Fruit fly (Drosophila melanogaster): ENCODE measurements around the gene CG33966.

The CG33966 gene

DNA sequence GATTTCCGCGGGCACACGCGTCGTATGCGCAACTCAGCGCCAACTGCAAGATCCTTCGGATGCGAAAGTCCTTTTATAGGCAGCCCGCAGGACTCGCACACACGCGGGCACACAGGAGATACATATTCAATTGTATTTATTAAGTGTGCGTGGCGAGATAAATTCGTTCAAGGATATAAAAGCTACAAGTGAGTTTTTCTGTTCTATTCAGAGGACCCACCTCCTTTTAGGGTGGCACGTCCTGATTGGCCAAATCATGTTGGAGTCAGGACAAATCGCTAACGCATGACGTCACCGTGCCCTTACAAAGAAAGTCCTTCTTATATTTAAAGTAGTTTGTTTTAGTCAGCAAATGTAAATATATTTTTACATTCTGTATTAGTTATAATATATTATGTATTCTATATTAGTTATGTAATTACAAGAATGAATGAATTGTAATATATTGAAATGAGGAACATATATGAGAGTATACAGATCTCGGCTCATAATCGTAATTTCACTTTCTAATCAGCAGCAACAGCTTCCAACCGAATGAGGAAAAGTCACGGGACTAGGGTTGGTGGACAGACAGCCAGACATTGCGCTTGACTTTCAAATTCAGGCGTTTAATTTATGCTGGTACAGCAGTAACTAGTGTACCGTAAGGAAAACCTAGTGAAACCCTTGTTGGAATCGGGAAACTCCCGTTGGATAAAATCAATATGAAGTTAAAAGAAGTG, 40.6 kb upstream of the CG33966 start, which contains the start of gene Trhn:
Trhn (minus strand) TSS at position 51 of the 722 bp plus-strand sequence.
- TF ChIP-seq CG34406 (GFP tag; optimal IDR thresholded peaks at IDR 0.05): no peak
- TF ChIP-seq Eip78C (GFP tag): no peak
- TF ChIP-seq CG6163 (GFP tag; IDR thresholded peaks at IDR 0.05): no peak
- no peak for TF ChIP-seq cyc (GFP tag; optimal IDR thresholded peaks at IDR 0.05)
- TF ChIP-seq Sox102F (GFP tag; optimal IDR thresholded peaks at IDR 0.05): no peak
- TF ChIP-seq Eip75B (GFP tag; optimal IDR thresholded peaks at IDR 0.05): no peak
- no peak for TF ChIP-seq CG9139 (GFP tag; optimal IDR thresholded peaks at IDR 0.05)
- TF ChIP-seq OdsH (GFP tag; optimal IDR thresholded peaks at IDR 0.05): no peak
- TF ChIP-seq vri (GFP tag; optimal IDR thresholded peaks at IDR 0.05): no peak
- no peak for TF ChIP-seq net (GFP tag; optimal IDR thresholded peaks at IDR 0.05)
- no peak for TF ChIP-seq CG6808 (GFP tag; optimal IDR thresholded peaks at IDR 0.05)
- TF ChIP-seq Gug (GFP tag; IDR thresholded peaks at IDR 0.05): no peak
- no peak for TF ChIP-seq CG10631 (GFP tag; optimal IDR thresholded peaks at IDR 0.05)
- no peak for TF ChIP-seq CG11762 (GFP tag; optimal IDR thresholded peaks at IDR 0.05; ENCODE audit: insufficient read depth)
- no peak for TF ChIP-seq CG16779 (tag; optimal IDR thresholded peaks at IDR 0.05)
- TF ChIP-seq CG6792 (GFP tag; optimal IDR thresholded peaks at IDR 0.05): no peak
- TF ChIP-seq CG4318 (GFP tag; optimal IDR thresholded peaks at IDR 0.05): no peak
- no peak for TF ChIP-seq Hr4 (GFP tag; optimal IDR thresholded peaks at IDR 0.05)

DNA sequence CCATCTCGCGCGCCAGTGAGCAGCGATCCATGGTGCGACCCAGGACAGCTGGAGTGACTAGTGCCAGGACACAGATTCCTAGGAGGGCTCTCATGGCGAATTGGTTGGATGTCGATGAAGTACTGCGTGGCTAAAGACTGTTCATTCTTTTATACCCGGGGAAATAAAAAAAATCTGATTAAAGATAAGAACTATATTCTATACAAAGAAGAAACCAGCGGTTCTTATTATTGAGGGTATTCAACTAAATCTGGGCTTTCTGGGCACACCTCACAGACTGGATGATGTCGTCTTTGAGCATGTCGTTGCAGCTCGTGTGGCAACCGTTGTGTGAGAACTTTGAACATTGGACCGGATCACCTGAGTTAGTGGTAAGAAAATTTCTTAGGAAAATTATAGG, 38.7 kb upstream of the CG33966 start, which contains the start of gene LysX:
LysX (minus strand) TSS at position 101 of the 400 bp plus-strand sequence.
- TF ChIP-seq Lpt (GFP tag; optimal IDR thresholded peaks at IDR 0.05) (no peak), Eip78C (GFP tag) (peak; percentile 0)

DNA sequence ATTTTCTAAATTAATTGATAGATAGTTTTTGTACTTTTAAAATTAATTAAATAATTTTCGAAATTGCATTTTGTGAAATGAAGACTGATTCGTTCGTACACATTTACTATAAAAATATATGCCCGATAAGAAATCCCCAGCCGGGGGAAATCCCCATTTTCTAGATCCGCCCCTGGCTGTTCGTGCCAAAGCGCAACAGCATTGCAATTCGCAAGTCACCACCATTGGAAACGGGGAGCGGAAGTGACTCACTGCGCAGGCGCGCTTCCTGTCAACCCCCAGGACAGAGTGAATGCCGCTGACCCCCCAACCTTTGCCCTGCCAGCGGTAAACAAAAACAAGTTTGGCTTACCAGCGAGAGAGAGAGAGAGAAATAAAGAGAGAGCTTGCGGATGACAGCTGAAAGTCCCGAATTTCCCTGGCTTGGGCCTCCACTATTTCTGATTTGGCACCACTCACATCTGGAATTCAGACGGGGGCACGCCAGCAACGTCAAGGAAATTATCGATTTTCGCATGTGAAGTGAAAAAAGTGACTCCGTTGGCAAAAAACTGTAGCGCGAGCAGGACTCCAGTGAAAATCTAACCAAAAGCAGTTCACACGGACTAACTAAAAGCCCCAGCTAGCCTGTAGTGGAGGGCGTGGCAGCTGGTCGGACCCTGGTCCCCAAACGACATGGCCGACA, 37.9 kb upstream of the CG33966 start, which contains the start of gene Aplip1:
Aplip1 (plus strand) TSS at position 450 of the 685 bp plus-strand sequence.
- peak; percentile 47 for TF ChIP-seq Eip78C (GFP tag)
- TF ChIP-seq cyc (GFP tag; optimal IDR thresholded peaks at IDR 0.05): no peak
- TF ChIP-seq fd59A (GFP tag; optimal IDR thresholded peaks at IDR 0.05): no peak
- peak; percentile 66 for TF ChIP-seq svp (GFP tag)
- peak; percentile 54 for TF ChIP-seq achi (GFP tag; optimal IDR thresholded peaks at IDR 0.05)
- TF ChIP-seq Lpt (GFP tag; optimal IDR thresholded peaks at IDR 0.05): no peak
- no peak for TF ChIP-seq CG34406 (GFP tag; optimal IDR thresholded peaks at IDR 0.05)
- no peak for TF ChIP-seq Hr4 (GFP tag; optimal IDR thresholded peaks at IDR 0.05)
- peak in 1 of 2 experiments; percentile 1 for TF ChIP-seq ss (GFP tag; optimal IDR thresholded peaks at IDR 0.05)

DNA sequence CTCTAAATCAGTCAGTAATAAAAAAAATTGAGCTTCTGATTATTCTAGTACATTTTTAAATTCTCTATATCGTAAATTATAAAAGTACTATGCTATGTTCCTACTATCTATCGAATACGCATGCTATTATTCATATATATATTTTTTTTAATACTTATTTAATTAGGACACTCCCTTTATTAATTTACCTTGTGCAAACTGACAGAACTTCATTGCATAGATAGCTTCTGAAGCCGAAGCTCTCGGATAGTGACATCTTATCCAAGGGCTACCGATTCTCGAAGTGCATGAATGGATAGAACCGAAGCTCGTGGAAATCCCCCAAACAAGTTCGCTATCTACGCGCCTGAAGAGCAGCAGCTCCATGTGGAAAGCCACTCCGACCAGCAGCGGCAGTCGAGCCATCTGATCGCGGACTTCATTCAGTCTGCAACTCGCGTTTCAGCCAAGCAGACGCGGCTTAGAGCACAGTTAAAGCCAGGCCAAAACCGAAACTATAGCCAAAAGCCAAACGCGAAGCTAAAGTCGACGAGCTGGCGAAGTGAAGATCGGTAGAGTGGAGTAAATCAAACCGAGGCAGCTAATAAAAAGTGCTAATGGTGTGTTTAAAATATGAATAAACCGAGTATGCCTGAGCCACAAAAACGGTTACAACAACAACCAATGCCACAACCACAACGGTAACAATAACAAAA, 33.4 kb upstream of the CG33966 start, which contains the start of gene mwh:
mwh (plus strand) TSS at position 430 of the 695 bp plus-strand sequence.
- TF ChIP-seq eg (GFP tag; IDR thresholded peaks at IDR 0.05) (0 out of 3 replicates have a peak, but pooled peaks have one; percentile 31), achi (GFP tag; optimal IDR thresholded peaks at IDR 0.05) (no peak), Hr4 (GFP tag; optimal IDR thresholded peaks at IDR 0.05) (peak; percentile 53), CG6163 (GFP tag; IDR thresholded peaks at IDR 0.05) (peak; percentile 30; the same call in 1 of the 3 replicates), dac (GFP tag; optimal IDR thresholded peaks at IDR 0.05) (peak; percentile 60), CG6276 (GFP tag; optimal IDR thresholded peaks at IDR 0.05) (peak; percentile 4), salr (GFP tag; optimal IDR thresholded peaks at IDR 0.05) (peak in 1 of 2 experiments; percentile 35), Eip78C (GFP tag) (peak; percentile 36), CG8119 (GFP tag; IDR thresholded peaks at IDR 0.05) (0 out of 3 replicates have a peak, but pooled peaks have one; percentile 31), CG6808 (GFP tag; optimal IDR thresholded peaks at IDR 0.05) (no peak), Gug (GFP tag; IDR thresholded peaks at IDR 0.05) (no peak), CG32006 (GFP tag; optimal IDR thresholded peaks at IDR 0.05) (peak; percentile 86), CG4318 (GFP tag; optimal IDR thresholded peaks at IDR 0.05) (peak; percentile 72)

Measured in whole organism, prepupa.